Worm (Caenorhabditis elegans): ENCODE data around the gene F18E3.12.
"Not testable (repeated sequence)": the region's sequence is repeated elsewhere in the genome, so short reads cannot be mapped to it uniquely, and the experiment has no call there.

F18E3.12 gene

ce11 chrV:7439807-7440206 is 25.0 kb downstream of the F18E3.12 start, which contains the start of gene try-13:
Gene try-13 (plus strand): TSS chrV:7440107.
- TF ChIP-seq eor-1 (tag; optimal IDR thresholded peaks at IDR 0.05) = no peak
- TF ChIP-seq ZK546.5 (tag; optimal IDR thresholded peaks at IDR 0.05) = no peak
- TF ChIP-seq jun-1 (tag; optimal IDR thresholded peaks at IDR 0.05) = no peak
- TF ChIP-seq aly-2 (tag; optimal IDR thresholded peaks at IDR 0.05) = no peak
- TF ChIP-seq nhr-23 (tag; optimal IDR thresholded peaks at IDR 0.05) = no peak
- no peak for TF ChIP-seq nhr-76 (tag; optimal IDR thresholded peaks at IDR 0.05)
- TF ChIP-seq nhr-12 (tag; optimal IDR thresholded peaks at IDR 0.05) = no peak
- TF ChIP-seq unc-62 (GFP tag; optimal IDR thresholded peaks at IDR 0.05) = no peak
- no peak for TF ChIP-seq fkh-10 (GFP tag; optimal IDR thresholded peaks at IDR 0.05)
- no peak for TF ChIP-seq R02D3.7 (tag; optimal IDR thresholded peaks at IDR 0.05)

ce11 chrV:7444331-7444730 is 29.5 kb downstream of the F18E3.12 start, which contains the start of gene nhr-141:
Gene nhr-141 (plus strand): TSS chrV:7444661.
- not testable (repeated sequence) for TF ChIP-seq nhr-67, zag-1, nhr-11 (tag; optimal IDR thresholded peaks at IDR 0.05)

- TF ChIP-seq mdl-1 (tag; optimal IDR thresholded peaks at IDR 0.05) = no peak
- TF ChIP-seq ceh-82 (tag; optimal IDR thresholded peaks at IDR 0.05) = no peak
- TF ChIP-seq sea-2 (GFP tag; optimal IDR thresholded peaks at IDR 0.05) = no peak
- no peak for TF ChIP-seq skn-1 (tag; optimal IDR thresholded peaks at IDR 0.05)
- TF ChIP-seq ztf-11 (tag; optimal IDR thresholded peaks at IDR 0.05) = no peak
- TF ChIP-seq egl-27 (tag; optimal IDR thresholded peaks at IDR 0.05) = no peak
- TF ChIP-seq ama-1 (optimal IDR thresholded peaks at IDR 0.05) = no peak
- TF ChIP-seq fkh-2 (tag; optimal IDR thresholded peaks at IDR 0.05) = no peak
- TF ChIP-seq snpc-4 (tag; optimal IDR thresholded peaks at IDR 0.05) = no peak
- TF ChIP-seq nhr-23 (tag; optimal IDR thresholded peaks at IDR 0.05) = no peak
- TF ChIP-seq hmg-11 (tag; optimal IDR thresholded peaks at IDR 0.05) = no peak
- TF ChIP-seq nhr-43 (tag; optimal IDR thresholded peaks at IDR 0.05; ENCODE audit: poor library complexity, severe bottlenecking) = no peak
- TF ChIP-seq egl-5 (tag; optimal IDR thresholded peaks at IDR 0.05) = no peak
- no peak for TF ChIP-seq pqm-1 (tag; optimal IDR thresholded peaks at IDR 0.05)
- TF ChIP-seq ceh-16 (tag; optimal IDR thresholded peaks at IDR 0.05) = no peak
- TF ChIP-seq nhr-237 (tag; optimal IDR thresholded peaks at IDR 0.05) = no peak
- no peak for TF ChIP-seq mml-1 (tag; optimal IDR thresholded peaks at IDR 0.05)
Observed at ce11 chrV:7446965-7447364, 32.2 kb downstream of the F18E3.12 start, which contains the start of gene F25E5.5. Gene F25E5.5 (plus strand): TSS chrV:7447265.

ce11 chrV:7449303-7449827 is 34.6 kb downstream of the F18E3.12 start, which contains the start of gene try-12:
Gene try-12 (plus strand): TSS chrV:7449353.
- TF ChIP-seq eor-1 (tag; optimal IDR thresholded peaks at IDR 0.05) = no peak
- TF ChIP-seq nhr-43 (tag; optimal IDR thresholded peaks at IDR 0.05; ENCODE audit: poor library complexity, severe bottlenecking) = no peak
- no peak for TF ChIP-seq egl-27 (tag; optimal IDR thresholded peaks at IDR 0.05)
- no peak for TF ChIP-seq snpc-4 (tag; optimal IDR thresholded peaks at IDR 0.05)
- no peak for TF ChIP-seq ceh-28 (tag; optimal IDR thresholded peaks at IDR 0.05)
- TF ChIP-seq elt-2 (tag; optimal IDR thresholded peaks at IDR 0.05) = no peak
- no peak for TF ChIP-seq egl-5 (tag; optimal IDR thresholded peaks at IDR 0.05)
- TF ChIP-seq pqm-1 (tag; optimal IDR thresholded peaks at IDR 0.05) = no peak
- no peak for TF ChIP-seq ama-1 (optimal IDR thresholded peaks at IDR 0.05)
- no peak for TF ChIP-seq fos-1 (tag; optimal IDR thresholded peaks at IDR 0.05)
- TF ChIP-seq hmg-11 (tag; optimal IDR thresholded peaks at IDR 0.05) = no peak
- no peak for TF ChIP-seq nhr-12 (tag; optimal IDR thresholded peaks at IDR 0.05)
- no peak for TF ChIP-seq mdl-1 (tag; optimal IDR thresholded peaks at IDR 0.05)

ce11 chrV:7451421-7451820 is 36.6 kb downstream of the F18E3.12 start, which contains the start of gene try-11:
Gene try-11 (plus strand): TSS chrV:7451721.
- no peak for TF ChIP-seq mdl-1 (tag; optimal IDR thresholded peaks at IDR 0.05)
- no peak for TF ChIP-seq unc-39 (tag; optimal IDR thresholded peaks at IDR 0.05)
- TF ChIP-seq skn-1 (tag; optimal IDR thresholded peaks at IDR 0.05) = no peak
- no peak for TF ChIP-seq tbx-2 (tag; optimal IDR thresholded peaks at IDR 0.05)
- no peak for TF ChIP-seq ztf-11 (tag; optimal IDR thresholded peaks at IDR 0.05)
- TF ChIP-seq nhr-43 (tag; optimal IDR thresholded peaks at IDR 0.05; ENCODE audit: poor library complexity, severe bottlenecking) = no peak
- TF ChIP-seq elt-1 (tag; optimal IDR thresholded peaks at IDR 0.05) = no peak
- no peak for TF ChIP-seq fos-1 (tag; optimal IDR thresholded peaks at IDR 0.05)
- no peak for TF ChIP-seq nhr-25 (tag; optimal IDR thresholded peaks at IDR 0.05)
- TF ChIP-seq egl-5 (tag; optimal IDR thresholded peaks at IDR 0.05) = no peak
- TF ChIP-seq ceh-16 (tag; optimal IDR thresholded peaks at IDR 0.05) = no peak
- no peak for TF ChIP-seq elt-3 (tag; optimal IDR thresholded peaks at IDR 0.05)
- TF ChIP-seq pqm-1 (tag; optimal IDR thresholded peaks at IDR 0.05) = no peak
- TF ChIP-seq nfya-1 (tag; optimal IDR thresholded peaks at IDR 0.05; ENCODE audit: insufficient read depth) = no peak
- TF ChIP-seq nhr-67 (tag; optimal IDR thresholded peaks at IDR 0.05) = no peak
